Worm (Caenorhabditis elegans) whole organism, young adult: Measurements from ENCODE around the gene ZK930.6.

Experiments used
- C06A6.2 ChIP-seq: fragments of 200-800 bp; sonication (Bioruptor generic); conservative IDR thresholded peaks from 2 replicates; pipeline ENCODE4 v1.3.6; 2022; ENCODE audit warnings: missing genetic modification characterization, missing compliant biosample characterization
- F10E7.11 ChIP-seq: sonication (generic microtip); optimal IDR thresholded peaks from 2 replicates; lab custom pipeline; 2017; ENCODE audit warnings: mild to moderate bottlenecking, missing genetic modification characterization, moderate library complexity, missing compliant biosample characterization
- F39B2.1 ChIP-seq: fragments of 200-800 bp; sonication (Bioruptor generic); IDR thresholded peaks from 2 replicates; pipeline ENCODE4 v1.3.6; 2022; ENCODE audit warnings: missing genetic modification reagents, missing genetic modification characterization, missing compliant biosample characterization
- F57C9.4 ChIP-seq: sonication (generic microtip); optimal IDR thresholded peaks from 2 replicates; lab custom pipeline; 2017; ENCODE audit warnings: mild to moderate bottlenecking, missing genetic modification characterization, missing compliant biosample characterization
- K12H6.12 ChIP-seq: fragments of 200-800 bp; sonication (Bioruptor generic); optimal IDR thresholded peaks from 2 replicates; lab custom pipeline; 2018; ENCODE audit warnings: mild to moderate bottlenecking, missing genetic modification characterization, missing compliant biosample characterization
- Y95B8A.8 ChIP-seq: fragments of 200-800 bp; sonication (Bioruptor generic); IDR thresholded peaks from 2 replicates; pipeline ENCODE4 v1.3.6; 2022; ENCODE audit warnings: missing genetic modification reagents, missing genetic modification characterization, missing compliant biosample characterization
- ama-1 ChIP-seq, 3 experiments: fragments of 150-350 bp in 1 of 3; sonication (generic microtip) in 2 of 3; optimal IDR thresholded peaks; 2 replicates each; lab custom pipeline; 2014 to 2018; ENCODE audit warnings: missing biosample characterization in 2 of 3, missing genetic modification characterization in 2 of 3, missing genetic modification reagents in 2 of 3
- aptf-2 ChIP-seq: fragments of 200-800 bp; sonication (Bioruptor generic); conservative IDR thresholded peaks from 2 replicates; pipeline ENCODE4 v1.3.6; 2022; ENCODE audit warnings: missing genetic modification reagents, missing genetic modification characterization, missing compliant biosample characterization
- attf-5 ChIP-seq: fragments of 200-800 bp; sonication (Bioruptor generic); optimal IDR thresholded peaks from 2 replicates; lab custom pipeline; 2018; ENCODE audit warnings: mild to moderate bottlenecking, missing genetic modification characterization, missing compliant biosample characterization
- bed-2 ChIP-seq: fragments of 200-800 bp; sonication (Bioruptor generic); IDR thresholded peaks from 2 replicates; pipeline ENCODE4 v1.3.6; 2022; ENCODE audit warnings: missing genetic modification reagents, missing genetic modification characterization, missing compliant biosample characterization
- ccch-3 ChIP-seq: fragments of 200-800 bp; sonication (Bioruptor generic); optimal IDR thresholded peaks from 2 replicates; lab custom pipeline; 2018; ENCODE audit warnings: mild to moderate bottlenecking, missing genetic modification characterization, missing compliant biosample characterization
- ceh-27 ChIP-seq: fragments of 200-800 bp; sonication (Bioruptor generic); optimal IDR thresholded peaks from 2 replicates; lab custom pipeline; 2018; ENCODE audit warnings: mild to moderate bottlenecking, missing genetic modification characterization, moderate library complexity, missing compliant biosample characterization
- ceh-91 ChIP-seq: fragments of 200-800 bp; sonication (Bioruptor generic); IDR thresholded peaks from 2 replicates; pipeline ENCODE4 v1.3.6; 2022; ENCODE audit warnings: missing genetic modification reagents, missing genetic modification characterization, missing compliant biosample characterization
- efl-1 ChIP-seq: fragments of 150-350 bp; optimal IDR thresholded peaks from 2 replicates; lab custom pipeline; 2014; ENCODE audit warnings: missing biosample characterization, missing genetic modification reagents, missing genetic modification characterization
- egrh-3 ChIP-seq: fragments of 200-800 bp; sonication (Bioruptor generic); IDR thresholded peaks from 2 replicates; pipeline ENCODE4 v1.3.6; 2022; ENCODE audit warnings: missing genetic modification reagents, missing genetic modification characterization, missing compliant biosample characterization
- ekl-4 ChIP-seq: fragments of 200-800 bp; sonication (Bioruptor generic); IDR thresholded peaks from 2 replicates; pipeline ENCODE4 v1.3.6; 2022; ENCODE audit warnings: missing genetic modification reagents, missing genetic modification characterization, missing compliant biosample characterization
- hrde-1 ChIP-seq: sonication (generic microtip); optimal IDR thresholded peaks from 2 replicates; lab custom pipeline; 2016; ENCODE audit warnings: missing genetic modification characterization, mild to moderate bottlenecking, missing compliant biosample characterization, moderate library complexity, missing genotype, missing genetic modification reagents, borderline replicate concordance
- hsf-1 ChIP-seq: fragments of 200-800 bp; sonication (Bioruptor generic); IDR thresholded peaks from 2 replicates; pipeline ENCODE4 v1.3.6; 2022; ENCODE audit warnings: missing genetic modification reagents, missing genetic modification characterization, missing compliant biosample characterization
- let-607 ChIP-seq, 2 experiments: fragments of 200-800 bp in 1 of 2; sonication (Bioruptor generic) in 1 of 2; sonication (generic microtip) in 1 of 2; optimal IDR thresholded peaks; 2 replicates each; lab custom pipeline; 2016 to 2018; ENCODE audit warnings: mild to moderate bottlenecking in 2 of 2, missing compliant biosample characterization in 2 of 2, missing genetic modification characterization in 2 of 2, moderate library complexity in 2 of 2, missing genotype in 1 of 2
- lin-35 ChIP-seq, 3 experiments: fragments of 150-350 bp in 2 of 3; sonication (generic microtip) in 1 of 3; optimal IDR thresholded peaks; 2 replicates each; lab custom pipeline; 2014 to 2018; ENCODE audit warnings: missing biosample characterization in 3 of 3, missing genetic modification characterization in 3 of 3, missing genetic modification reagents in 3 of 3
- lsl-1 ChIP-seq: fragments of 200-800 bp; sonication (Bioruptor generic); optimal IDR thresholded peaks from 2 replicates; lab custom pipeline; 2018; ENCODE audit warnings: mild to moderate bottlenecking, missing genetic modification characterization, moderate library complexity, missing compliant biosample characterization
- madf-10 ChIP-seq: sonication (generic microtip); optimal IDR thresholded peaks from 2 replicates; lab custom pipeline; 2016; ENCODE audit warnings: mild to moderate bottlenecking, missing genetic modification characterization, missing compliant biosample characterization
- mcd-1 ChIP-seq: fragments of 200-800 bp; sonication (Bioruptor generic); IDR thresholded peaks from 2 replicates; pipeline ENCODE4 v1.3.6; 2022; ENCODE audit warnings: missing genetic modification reagents, missing genetic modification characterization, missing compliant biosample characterization
- mel-28 ChIP-seq: sonication (generic microtip); optimal IDR thresholded peaks from 2 replicates; lab custom pipeline; 2016; ENCODE audit warnings: borderline replicate concordance, mild to moderate bottlenecking, missing genetic modification characterization, missing compliant biosample characterization
- nfyb-1 ChIP-seq: fragments of 200-800 bp; sonication (Bioruptor generic); IDR thresholded peaks from 2 replicates; pipeline ENCODE4 v1.3.6; 2022; ENCODE audit warnings: missing genetic modification reagents, missing genetic modification characterization, missing compliant biosample characterization
- nhr-90 ChIP-seq: sonication (generic microtip); optimal IDR thresholded peaks from 2 replicates; lab custom pipeline; 2016; ENCODE audit warnings: missing genotype, mild to moderate bottlenecking, missing genetic modification characterization, missing compliant biosample characterization
- pha-4 ChIP-seq: fragments of 150-350 bp; sonication (generic microtip); optimal IDR thresholded peaks from 2 replicates; lab custom pipeline; 2014; ENCODE audit warnings: missing biosample characterization, missing genetic modification reagents, missing genetic modification characterization
- rec-8 ChIP-seq, 2 experiments: sonication (generic microtip); optimal IDR thresholded peaks; 2 replicates each; lab custom pipeline; 2016; ENCODE audit warnings: mild to moderate bottlenecking in 2 of 2, missing genetic modification characterization in 2 of 2, missing genetic modification reagents in 2 of 2, missing genotype in 2 of 2, missing biosample characterization in 1 of 2, missing compliant biosample characterization in 1 of 2, moderate library complexity in 1 of 2
- rpc-1 ChIP-seq, 2 experiments: fragments of 150-350 bp in 1 of 2; sonication (generic microtip) in 1 of 2; optimal IDR thresholded peaks; 2 replicates each; lab custom pipeline; 2014 to 2018; ENCODE audit warnings: missing biosample characterization in 1 of 2, missing genetic modification characterization in 1 of 2, missing genetic modification reagents in 1 of 2, missing genotype in 1 of 2
- sdz-38 ChIP-seq: sonication (generic microtip); optimal IDR thresholded peaks from 2 replicates; lab custom pipeline; 2016; ENCODE audit warnings: missing genotype, missing genetic modification characterization, missing compliant biosample characterization
- snpc-1.1 ChIP-seq: sonication (generic microtip); optimal IDR thresholded peaks from 2 replicates; lab custom pipeline; 2017; ENCODE audit warnings: missing genetic modification characterization, mild to moderate bottlenecking, missing compliant biosample characterization, antibody characterized with exemption, moderate library complexity, missing genotype, missing genetic modification reagents; ENCODE audit not compliant: insufficient read depth
- snpc-1.3 ChIP-seq: sonication (generic microtip); optimal IDR thresholded peaks from 2 replicates; lab custom pipeline; 2017; ENCODE audit warnings: missing genetic modification characterization, mild to moderate bottlenecking, missing compliant biosample characterization, antibody characterized with exemption, moderate library complexity, missing genotype, missing genetic modification reagents; ENCODE audit not compliant: insufficient read depth
- snpc-3.4 ChIP-seq: sonication (generic microtip); optimal IDR thresholded peaks from 2 replicates; lab custom pipeline; 2017; ENCODE audit warnings: missing genetic modification characterization, mild to moderate bottlenecking, missing compliant biosample characterization, antibody characterized with exemption, moderate library complexity, missing genotype, missing genetic modification reagents
- somi-1 ChIP-seq: fragments of 200-800 bp; sonication (Bioruptor generic); optimal IDR thresholded peaks from 2 replicates; lab custom pipeline; 2018; ENCODE audit warnings: mild to moderate bottlenecking, missing genetic modification characterization, missing compliant biosample characterization
- zfh-2 ChIP-seq: fragments of 200-800 bp; sonication (Bioruptor generic); conservative IDR thresholded peaks from 2 replicates; pipeline ENCODE4 v1.3.6; 2022; ENCODE audit warnings: missing genetic modification reagents, missing genetic modification characterization, missing compliant biosample characterization

ZK930.6 gene

ce11 chrII:11925203-11925602, 41.5 kb downstream of the ZK930.6 start:
- TF ChIP-seq C06A6.2 (GFP tag; lab: Robert Waterston, UW) (no peak), sdz-38 (tag; lab: Kevin White, UChicago) (no peak), ekl-4 (GFP tag; lab: Robert Waterston, UW) (no peak), somi-1 (GFP tag; lab: Kevin White, UChicago) (no peak), hsf-1 (GFP tag; lab: Robert Waterston, UW) (no peak), Y95B8A.8 (GFP tag; lab: Robert Waterston, UW) (no peak), pha-4 (no peak), lin-35 (GFP tag; optimal IDR thresholded peaks at IDR 0.05; lab: Kevin White, UChicago) (no peak), efl-1 (GFP tag; lab: Kevin White, UChicago) (no peak), F57C9.4 (tag; lab: Kevin White, UChicago) (no peak), let-607 (tag; optimal IDR thresholded peaks at IDR 0.05; lab: Kevin White, UChicago) (no peak), nhr-90 (tag; lab: Kevin White, UChicago) (no peak), snpc-3.4 (tag; lab: Kevin White, UChicago) (no peak), ceh-91 (no peak), bed-2 (no peak), snpc-1.3 (tag; lab: Kevin White, UChicago) (no peak), mcd-1 (no peak)

ce11 chrII:11926501-11926900, 42.8 kb downstream of the ZK930.6 start:
- TF ChIP-seq ama-1 (optimal IDR thresholded peaks at IDR 0.05; lab: Kevin White, UChicago) (no peak), ama-1 (GFP tag; optimal IDR thresholded peaks at IDR 0.05; lab: Kevin White, UChicago) (no peak), rec-8 (tag; optimal IDR thresholded peaks at IDR 0.05; lab: Kevin White, UChicago) (no peak), K12H6.12 (tag; lab: Kevin White, UChicago) (no peak), mel-28 (tag; lab: Kevin White, UChicago) (no peak), nfyb-1 (GFP tag; lab: Robert Waterston, UW) (peak; percentile 73; the same call in 1 of the 2 replicates)

- TF ChIP-seq F39B2.1 (GFP tag; lab: Robert Waterston, UW) = no peak
- 0 out of 2 replicates have a peak, but pooled peaks have one; percentile 29 for TF ChIP-seq egrh-3 (GFP tag; lab: Robert Waterston, UW)
- TF ChIP-seq hrde-1 (tag; lab: Kevin White, UChicago) = no peak
- no peak for TF ChIP-seq aptf-2 (GFP tag; lab: Robert Waterston, UW)
- TF ChIP-seq ceh-27 (GFP tag; lab: Kevin White, UChicago) = peak; percentile 13
- TF ChIP-seq zfh-2 (GFP tag; lab: Robert Waterston, UW) = peak; percentile 42; the same call in 1 of the 2 replicates
- TF ChIP-seq efl-1 (GFP tag; lab: Kevin White, UChicago) = peak; percentile 38
- TF ChIP-seq snpc-1.1 (tag; lab: Kevin White, UChicago) = no peak
- TF ChIP-seq let-607 (tag; optimal IDR thresholded peaks at IDR 0.05; lab: Kevin White, UChicago) = no peak
Measured at ce11 chrII:11928752-11929151, 45.0 kb downstream of the ZK930.6 start.

- TF ChIP-seq nhr-90 (tag; lab: Kevin White, UChicago) (no peak), rpc-1 (optimal IDR thresholded peaks at IDR 0.05; lab: Kevin White, UChicago) (no peak), rpc-1 (tag; optimal IDR thresholded peaks at IDR 0.05; lab: Kevin White, UChicago) (no peak), somi-1 (GFP tag; lab: Kevin White, UChicago) (no peak), lsl-1 (GFP tag; lab: Kevin White, UChicago) (no peak), hsf-1 (GFP tag; lab: Robert Waterston, UW) (no peak), nfyb-1 (GFP tag; lab: Robert Waterston, UW) (no peak), ccch-3 (GFP tag; lab: Kevin White, UChicago) (no peak), zfh-2 (GFP tag; lab: Robert Waterston, UW) (no peak), F10E7.11 (tag; lab: Kevin White, UChicago) (no peak), attf-5 (no peak), madf-10 (tag; lab: Kevin White, UChicago) (no peak)
Measured at ce11 chrII:11930132-11930531, 46.4 kb downstream of the ZK930.6 start.
